Fruit fly (Drosophila melanogaster): ENCODE measurements around the gene CG16734.

CG16734 gene

dm6 chr3R:9222355-9222754 is 32.5 kb upstream of the CG16734 start:
- TF ChIP-seq CG10348 (GFP tag; IDR thresholded peaks at IDR 0.05): no peak
- no peak for TF ChIP-seq CG9948 (tag; optimal IDR thresholded peaks at IDR 0.05)
- peak; percentile 57; the same call in 2 of the 3 replicates for TF ChIP-seq CG4496 (GFP tag; IDR thresholded peaks at IDR 0.05)
- no peak for TF ChIP-seq CG12605 (GFP tag; IDR thresholded peaks at IDR 0.05)
- no peak for TF ChIP-seq Pif1A (GFP tag; optimal IDR thresholded peaks at IDR 0.05)
- TF ChIP-seq CG32121 (GFP tag; IDR thresholded peaks at IDR 0.05): peak; percentile 51; the same call in 1 of the 2 replicates
- TF ChIP-seq Ets98B (GFP tag; IDR thresholded peaks at IDR 0.05): peak; percentile 50
- TF ChIP-seq CG17806 (tag; optimal IDR thresholded peaks at IDR 0.05): no peak
- TF ChIP-seq CG13204 (GFP tag; optimal IDR thresholded peaks at IDR 0.05): no peak
- TF ChIP-seq CG8159 (tag; optimal IDR thresholded peaks at IDR 0.05): no peak
- peak; percentile 32 for TF ChIP-seq gl (tag; optimal IDR thresholded peaks at IDR 0.05)
- peak; percentile 42 for TF ChIP-seq CG8301 (tag; optimal IDR thresholded peaks at IDR 0.05)
- TF ChIP-seq Pif1B (GFP tag; optimal IDR thresholded peaks at IDR 0.05): no peak
- TF ChIP-seq CG14655 (GFP tag; optimal IDR thresholded peaks at IDR 0.05): peak; percentile 55
- TF ChIP-seq rn (GFP tag; IDR thresholded peaks at IDR 0.05): no peak
- TF ChIP-seq CG15710 (tag; optimal IDR thresholded peaks at IDR 0.05): no peak
- no peak for TF ChIP-seq EcR (GFP tag; optimal IDR thresholded peaks at IDR 0.05)
- TF ChIP-seq fd96Ca (GFP tag; IDR thresholded peaks at IDR 0.05): no peak
- TF ChIP-seq Snoo (tag; optimal IDR thresholded peaks at IDR 0.05): peak; percentile 6
- no peak for TF ChIP-seq D1 (tag; optimal IDR thresholded peaks at IDR 0.05)
- no peak for TF ChIP-seq CG34367 (tag; optimal IDR thresholded peaks at IDR 0.05)

DNA sequence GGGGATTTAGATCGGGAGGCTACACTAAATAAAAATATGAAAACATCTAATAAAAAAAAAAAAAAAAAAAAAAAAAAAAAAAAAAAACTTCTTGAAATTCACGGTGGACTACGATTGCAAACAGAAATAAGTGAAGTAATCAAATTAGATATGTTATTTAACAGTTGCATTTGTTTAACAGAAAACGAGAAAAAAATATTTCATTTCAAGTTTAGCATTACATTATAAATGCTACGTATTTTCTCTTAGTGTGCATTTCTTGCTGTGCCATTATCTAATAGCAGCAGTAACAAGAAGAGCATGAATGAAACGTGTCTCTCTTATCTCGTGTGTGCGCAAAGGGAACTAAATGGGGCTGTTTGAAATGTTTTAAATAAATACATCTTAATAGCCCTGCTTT is 30.0 kb upstream of the CG16734 start:
- peak; percentile 22; the same call in 1 of the 2 replicates for TF ChIP-seq rn (GFP tag; IDR thresholded peaks at IDR 0.05)
- TF ChIP-seq EcR (GFP tag; optimal IDR thresholded peaks at IDR 0.05): no peak
- TF ChIP-seq CG8301 (tag; optimal IDR thresholded peaks at IDR 0.05): no peak
- TF ChIP-seq CG15710 (tag; optimal IDR thresholded peaks at IDR 0.05): peak; percentile 20
- peak; percentile 5 for TF ChIP-seq CG34367 (tag; optimal IDR thresholded peaks at IDR 0.05)
- no peak for TF ChIP-seq Snoo (tag; optimal IDR thresholded peaks at IDR 0.05)
- TF ChIP-seq fd96Ca (GFP tag; IDR thresholded peaks at IDR 0.05): no peak
- peak; percentile 73 for TF ChIP-seq CG4496 (GFP tag; IDR thresholded peaks at IDR 0.05)
- no peak for TF ChIP-seq CG13204 (GFP tag; optimal IDR thresholded peaks at IDR 0.05)
- peak; percentile 49 for TF ChIP-seq CG9948 (tag; optimal IDR thresholded peaks at IDR 0.05)
- no peak for TF ChIP-seq D1 (tag; optimal IDR thresholded peaks at IDR 0.05)
- TF ChIP-seq Ets98B (GFP tag; IDR thresholded peaks at IDR 0.05): peak; percentile 70
- peak; percentile 28 for TF ChIP-seq CG8159 (tag; optimal IDR thresholded peaks at IDR 0.05)
- peak; percentile 38 for TF ChIP-seq CG17806 (tag; optimal IDR thresholded peaks at IDR 0.05)
- peak; percentile 69 for TF ChIP-seq CG32121 (GFP tag; IDR thresholded peaks at IDR 0.05)
- TF ChIP-seq CG12605 (GFP tag; IDR thresholded peaks at IDR 0.05): peak; percentile 49; the same call in 1 of the 2 replicates
- peak; percentile 63 for TF ChIP-seq Pif1A (GFP tag; optimal IDR thresholded peaks at IDR 0.05)
- TF ChIP-seq Pif1B (GFP tag; optimal IDR thresholded peaks at IDR 0.05): peak; percentile 46
- TF ChIP-seq CG10348 (GFP tag; IDR thresholded peaks at IDR 0.05): no peak
- TF ChIP-seq CG14655 (GFP tag; optimal IDR thresholded peaks at IDR 0.05): peak; percentile 67
- no peak for TF ChIP-seq gl (tag; optimal IDR thresholded peaks at IDR 0.05)

DNA sequence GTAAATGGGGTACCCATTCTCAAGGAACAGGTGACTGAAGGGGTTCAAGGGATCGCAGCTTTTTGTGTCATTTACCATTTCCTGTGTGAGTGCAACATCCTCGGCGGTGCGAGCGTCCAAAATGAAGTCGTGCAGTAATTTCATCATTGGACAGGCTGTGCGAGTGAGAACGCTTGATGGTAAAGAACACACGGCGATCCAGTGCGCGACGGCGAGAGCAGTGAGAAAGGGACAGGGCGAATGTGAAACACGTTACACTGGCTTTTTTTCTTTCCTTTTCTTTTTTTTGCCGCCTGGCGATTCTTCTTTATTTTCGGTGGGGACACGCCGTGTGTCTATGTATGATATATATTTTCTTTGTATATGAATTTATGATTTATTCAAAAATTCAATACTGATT is 28.7 kb upstream of the CG16734 start:
- peak; percentile 75 for TF ChIP-seq EcR (GFP tag; optimal IDR thresholded peaks at IDR 0.05)
- no peak for TF ChIP-seq CG10348 (GFP tag; IDR thresholded peaks at IDR 0.05)
- no peak for TF ChIP-seq Snoo (tag; optimal IDR thresholded peaks at IDR 0.05)
- TF ChIP-seq gl (tag; optimal IDR thresholded peaks at IDR 0.05): peak; percentile 43
- no peak for TF ChIP-seq CG8159 (tag; optimal IDR thresholded peaks at IDR 0.05)
- TF ChIP-seq CG9948 (tag; optimal IDR thresholded peaks at IDR 0.05): no peak
- peak; percentile 2 for TF ChIP-seq CG34367 (tag; optimal IDR thresholded peaks at IDR 0.05)
- peak; percentile 64 for TF ChIP-seq CG13204 (GFP tag; optimal IDR thresholded peaks at IDR 0.05)
- peak; percentile 71 for TF ChIP-seq CG4496 (GFP tag; IDR thresholded peaks at IDR 0.05)
- TF ChIP-seq CG15710 (tag; optimal IDR thresholded peaks at IDR 0.05): peak; percentile 15

dm6 chr3R:9226701-9227313 is 28.0 kb upstream of the CG16734 start:
- TF ChIP-seq EcR (GFP tag; optimal IDR thresholded peaks at IDR 0.05) (peak; percentile 81), CG10348 (GFP tag; IDR thresholded peaks at IDR 0.05) (0 out of 2 replicates have a peak, but pooled peaks have one; percentile 6), CG8301 (tag; optimal IDR thresholded peaks at IDR 0.05) (no peak)

DNA sequence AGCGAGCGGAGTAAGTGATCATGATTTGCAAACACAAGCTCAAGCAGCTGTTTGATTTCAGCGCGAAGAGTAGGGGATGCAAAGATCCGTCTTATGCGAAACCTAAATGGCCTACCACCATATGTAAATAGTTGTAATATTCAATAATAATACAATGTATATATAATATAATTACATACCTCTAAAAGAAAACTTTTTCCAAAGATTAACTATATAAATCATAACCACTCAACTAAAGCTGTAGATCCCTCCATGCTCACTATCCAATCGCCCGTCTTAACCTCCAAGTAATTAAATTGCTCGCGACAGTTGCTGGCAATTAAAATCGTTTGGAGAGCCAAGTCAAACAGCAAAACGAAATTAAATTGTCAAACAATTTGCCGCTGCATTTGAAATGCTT is 27.5 kb upstream of the CG16734 start:
- TF ChIP-seq CG8159 (tag; optimal IDR thresholded peaks at IDR 0.05) (peak; percentile 87), CG32121 (GFP tag; IDR thresholded peaks at IDR 0.05) (peak; percentile 95), Snoo (tag; optimal IDR thresholded peaks at IDR 0.05) (peak; percentile 80), Pif1B (GFP tag; optimal IDR thresholded peaks at IDR 0.05) (peak; percentile 81), CG15710 (tag; optimal IDR thresholded peaks at IDR 0.05) (peak; percentile 82), CG9948 (tag; optimal IDR thresholded peaks at IDR 0.05) (peak; percentile 84), Pif1A (GFP tag; optimal IDR thresholded peaks at IDR 0.05) (peak; percentile 82), CG8301 (tag; optimal IDR thresholded peaks at IDR 0.05) (peak; percentile 83), rn (GFP tag; IDR thresholded peaks at IDR 0.05) (peak; percentile 84), CG10348 (GFP tag; IDR thresholded peaks at IDR 0.05) (peak; percentile 88), D1 (tag; optimal IDR thresholded peaks at IDR 0.05) (peak; percentile 53), CG34367 (tag; optimal IDR thresholded peaks at IDR 0.05) (peak; percentile 76), CG14655 (GFP tag; optimal IDR thresholded peaks at IDR 0.05) (peak; percentile 91), CG13204 (GFP tag; optimal IDR thresholded peaks at IDR 0.05) (no peak), EcR (GFP tag; optimal IDR thresholded peaks at IDR 0.05) (no peak), CG4496 (GFP tag; IDR thresholded peaks at IDR 0.05) (peak; percentile 94), fd96Ca (GFP tag; IDR thresholded peaks at IDR 0.05) (peak; percentile 88), Ets98B (GFP tag; IDR thresholded peaks at IDR 0.05) (peak; percentile 94), gl (tag; optimal IDR thresholded peaks at IDR 0.05) (peak; percentile 51), CG12605 (GFP tag; IDR thresholded peaks at IDR 0.05) (peak; percentile 91), CG17806 (tag; optimal IDR thresholded peaks at IDR 0.05) (peak; percentile 88)

Measured in whole organism, pupa.